Fruit fly (Drosophila melanogaster) whole organism: ENCODE results near the gene yellow-e3.

ENCODE experiments used
- CG8478 ChIP-seq: fragments of >200 bp; optimal IDR thresholded peaks from 2 replicates; lab custom pipeline; 2018; ENCODE audit warnings: inconsistent platforms
- Dll ChIP-seq: fragments of >200 bp; optimal IDR thresholded peaks from 2 replicates; lab custom pipeline; 2017
- pan ChIP-seq: fragments of >200 bp; optimal IDR thresholded peaks from 2 replicates; lab custom pipeline; 2017
- psq ChIP-seq: fragments of >200 bp; optimal IDR thresholded peaks from 2 replicates; lab custom pipeline; 2017
- usp ChIP-seq: fragments of >200 bp; optimal IDR thresholded peaks from 2 replicates; lab custom pipeline; 2017; ENCODE audit warnings: missing biosample characterization, missing genetic modification characterization, mixed read lengths

dm6 chr3R:13379675-13380074 lies 25.0 kb downstream of the yellow-e3 start, which contains the start of the genes CG9813 and CG8870:
- TF ChIP-seq pan (lab: Kevin White, UChicago) = no peak
- no peak for TF ChIP-seq psq (lab: Kevin White, UChicago)
- no peak for TF ChIP-seq Dll (lab: Kevin White, UChicago)
- no peak for TF ChIP-seq CG8478 (lab: Kevin White, UChicago)
- no peak for TF ChIP-seq usp
